Worm (Caenorhabditis elegans) whole organism, L4/young adult: ENCODE measurements around the gene M142.8.

ENCODE experiments used
- dao-5 ChIP-seq: sonication (generic microtip); optimal IDR thresholded peaks from 2 replicates; lab custom pipeline; 2016; ENCODE audit warnings: missing genotype, missing genetic modification characterization, moderate library complexity, missing compliant biosample characterization
- him-1 ChIP-seq: sonication (generic microtip); optimal IDR thresholded peaks from 2 replicates; lab custom pipeline; 2016; ENCODE audit warnings: missing genotype, missing genetic modification reagents, missing genetic modification characterization, missing compliant biosample characterization

DNA sequence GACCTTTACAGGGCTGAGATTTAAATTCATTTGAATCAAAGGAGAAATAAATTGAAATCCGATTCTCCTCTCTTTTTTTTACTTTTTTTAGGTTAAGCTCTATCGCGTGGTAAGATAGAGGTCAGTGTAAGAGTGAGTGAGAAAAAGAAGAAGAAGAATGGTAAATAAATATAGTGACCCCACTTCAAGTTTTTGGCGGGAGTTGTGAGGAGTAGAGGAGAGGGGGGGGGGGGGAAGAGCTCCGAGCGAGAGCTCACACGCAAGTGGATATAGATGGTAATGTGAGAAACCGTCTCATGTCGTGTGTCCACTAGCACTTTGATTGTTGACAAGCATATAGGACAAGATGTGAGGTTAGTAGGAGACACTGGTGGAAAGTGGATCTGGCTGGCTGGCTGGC lies 33.6 kb downstream of the M142.8 start, which contains the start of gene W05B2.2:
- TF ChIP-seq him-1 (tag; lab: Kevin White, UChicago) (no peak), dao-5 (tag; lab: Kevin White, UChicago) (no peak)
